Worm (Caenorhabditis elegans): ENCODE results near the gene Y54G2A.18.

DNA sequence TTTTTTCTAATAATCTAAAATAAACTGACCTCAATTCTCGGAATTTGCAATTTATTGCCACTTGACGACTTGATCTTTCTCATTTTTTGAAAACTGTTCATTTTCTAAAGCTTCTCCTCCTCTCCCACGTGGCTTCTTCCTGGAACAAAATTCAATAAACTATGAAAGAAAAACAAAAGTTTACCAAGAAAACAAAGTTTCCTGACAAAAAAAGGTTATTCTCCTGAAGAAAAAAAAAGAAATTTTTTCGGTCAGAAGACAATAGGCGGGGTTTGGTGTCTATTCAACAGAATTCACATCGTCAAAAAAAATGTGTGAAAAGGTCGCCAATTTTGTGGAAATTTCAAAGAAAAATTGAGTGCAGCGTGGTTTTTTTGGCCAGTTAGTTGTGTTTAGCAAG lies 27.6 kb downstream of the Y54G2A.18 start, which contains the start of gene Y54G2A.16:
- TF ChIP-seq ref-1 (GFP tag; conservative IDR thresholded peaks at IDR 0.05) (no peak), med-1 (GFP tag; optimal IDR thresholded peaks at IDR 0.05; ENCODE audit: insufficient read depth) (no peak), flt-1 (GFP tag; IDR thresholded peaks at IDR 0.05) (no peak), cog-1 (tag; optimal IDR thresholded peaks at IDR 0.05) (no peak)
